Worm (Caenorhabditis elegans): Measurements from ENCODE around the gene dlg-1.

- TF ChIP-seq sptf-1 (tag; optimal IDR thresholded peaks at IDR 0.05), result no peak
- TF ChIP-seq nhr-28 (tag; optimal IDR thresholded peaks at IDR 0.05), result no peak
- TF ChIP-seq unc-62 (GFP tag; optimal IDR thresholded peaks at IDR 0.05), result no peak
Observed at ce11 chrX:5451706-5452105, 27.8 kb upstream of the dlg-1 start.

Measured in whole organism, mixed stage, embryonic.